Fruit fly (Drosophila melanogaster) whole organism, embryonic: ENCODE results near the gene cysu.

Experiments used
- Antp ChIP-seq: fragments of 200-800 bp; sonication (Bioruptor generic); optimal IDR thresholded peaks from 3 replicates; lab custom pipeline; 2016; ENCODE audit warnings: missing biosample characterization, missing genetic modification characterization
- CG10543 ChIP-seq: fragments of 200-800 bp; sonication (Bioruptor generic); optimal IDR thresholded peaks from 3 replicates; lab custom pipeline; 2017; ENCODE audit warnings: missing biosample characterization, mild to moderate bottlenecking, missing genetic modification characterization, moderate library complexity
- CG11085 ChIP-seq: fragments of 200-800 bp; sonication (Bioruptor generic); IDR thresholded peaks from 2 replicates; pipeline ENCODE4 v1.3.6; 2022; ENCODE audit warnings: missing biosample characterization, missing genetic modification characterization
- CG12071 ChIP-seq: fragments of 200-800 bp; sonication (Bioruptor generic); optimal IDR thresholded peaks from 3 replicates; lab custom pipeline; 2018; ENCODE audit warnings: missing biosample characterization, mild to moderate bottlenecking, missing genetic modification characterization
- CG12769 ChIP-seq: fragments of 200-800 bp; sonication (Bioruptor generic); optimal IDR thresholded peaks from 2 replicates; lab custom pipeline; 2019; ENCODE audit warnings: missing biosample characterization, mild to moderate bottlenecking, missing genetic modification characterization, moderate library complexity
- CG13287 ChIP-seq: fragments of 200-800 bp; sonication (Bioruptor generic); IDR thresholded peaks from 2 replicates; pipeline ENCODE4 v1.3.6; 2022; ENCODE audit warnings: missing biosample characterization, missing genetic modification characterization; ENCODE audit not compliant: partially characterized antibody
- CG13424 ChIP-seq: fragments of 200-800 bp; sonication (Bioruptor generic); optimal IDR thresholded peaks from 2 replicates; lab custom pipeline; 2019; ENCODE audit warnings: missing biosample characterization, mild to moderate bottlenecking, missing genetic modification characterization, moderate library complexity
- CG1529 ChIP-seq: fragments of 200-800 bp; sonication (Bioruptor generic); optimal IDR thresholded peaks from 3 replicates; lab custom pipeline; 2018; ENCODE audit warnings: missing biosample characterization, missing genetic modification characterization
- CG1603 ChIP-seq: fragments of 200-800 bp; sonication (Bioruptor generic); optimal IDR thresholded peaks from 2 replicates; lab custom pipeline; 2019; ENCODE audit warnings: missing biosample characterization, mild to moderate bottlenecking, missing genetic modification characterization, moderate library complexity
- CG17359 ChIP-seq: fragments of 200-800 bp; sonication (Bioruptor generic); optimal IDR thresholded peaks from 3 replicates; lab custom pipeline; 2018; ENCODE audit warnings: missing biosample characterization, mild to moderate bottlenecking, missing genetic modification characterization, moderate library complexity
- CG2116 ChIP-seq: fragments of 200-800 bp; sonication (Bioruptor generic); optimal IDR thresholded peaks from 3 replicates; lab custom pipeline; 2018; ENCODE audit warnings: missing biosample characterization, mild to moderate bottlenecking, missing genetic modification characterization
- CG30403 ChIP-seq: fragments of 200-800 bp; sonication (Bioruptor generic); optimal IDR thresholded peaks from 3 replicates; lab custom pipeline; 2016; ENCODE audit warnings: missing biosample characterization, missing genetic modification characterization
- CG31224 ChIP-seq: fragments of 200-800 bp; sonication (Bioruptor generic); IDR thresholded peaks from 2 replicates; pipeline ENCODE4 v1.3.6; 2022; ENCODE audit warnings: missing biosample characterization, missing genetic modification characterization
- CG3838 ChIP-seq: fragments of 200-800 bp; sonication (Bioruptor generic); optimal IDR thresholded peaks from 3 replicates; lab custom pipeline; 2016; ENCODE audit warnings: missing biosample characterization, missing genetic modification characterization
- CG4360 ChIP-seq: fragments of 200-800 bp; sonication (Bioruptor generic); IDR thresholded peaks from 2 replicates; pipeline ENCODE4 v1.3.6; 2022; ENCODE audit warnings: missing biosample characterization, missing genetic modification characterization
- CG5180 ChIP-seq: fragments of 200-800 bp; sonication (Bioruptor generic); optimal IDR thresholded peaks from 3 replicates; lab custom pipeline; 2017; ENCODE audit warnings: missing biosample characterization, missing genetic modification characterization, mild to moderate bottlenecking, moderate library complexity, missing genetic modification reagents
- CG9876 ChIP-seq: fragments of 200-800 bp; sonication (Bioruptor generic); optimal IDR thresholded peaks from 2 replicates; lab custom pipeline; 2016; ENCODE audit warnings: missing biosample characterization, missing genetic modification characterization
- CkIIα-i1 ChIP-seq: fragments of 200-800 bp; sonication (Bioruptor generic); IDR thresholded peaks from 2 replicates; pipeline ENCODE4 v1.3.6; 2022; ENCODE audit warnings: missing biosample characterization, missing genetic modification characterization
- Dad ChIP-seq: fragments of 200-800 bp; sonication (Bioruptor generic); optimal IDR thresholded peaks from 3 replicates; lab custom pipeline; 2016; ENCODE audit warnings: missing biosample characterization, missing genetic modification characterization
- Deaf1 ChIP-seq: fragments of 200-800 bp; optimal IDR thresholded peaks from 3 replicates; lab custom pipeline; 2019; ENCODE audit warnings: missing biosample characterization, mild to moderate bottlenecking, missing genetic modification characterization, moderate library complexity
- E2f1 ChIP-seq: fragments of 200-800 bp; sonication (Bioruptor generic); IDR thresholded peaks from 2 replicates; pipeline ENCODE4 v1.3.6; 2022; ENCODE audit warnings: missing biosample characterization, missing genetic modification characterization
- Eip74EF ChIP-seq, 2 experiments: fragments of 200-800 bp in 1 of 2; fragments of >200 bp in 1 of 2; sonication (Bioruptor generic) in 1 of 2; optimal IDR thresholded peaks; 2 replicates each; lab custom pipeline; 2017 to 2019; ENCODE audit warnings: missing biosample characterization in 2 of 2, missing genetic modification characterization in 2 of 2, mild to moderate bottlenecking in 1 of 2, moderate library complexity in 1 of 2
- Ets97D ChIP-seq: fragments of 200-800 bp; sonication (Bioruptor generic); optimal IDR thresholded peaks from 3 replicates; lab custom pipeline; 2016; ENCODE audit warnings: missing biosample characterization, missing genetic modification characterization
- Hey ChIP-seq: fragments of 200-800 bp; sonication (Bioruptor generic); optimal IDR thresholded peaks from 3 replicates; lab custom pipeline; 2018; ENCODE audit warnings: missing biosample characterization, mild to moderate bottlenecking, missing genetic modification characterization
- Lim3 ChIP-seq: fragments of 200-800 bp; sonication (Bioruptor generic); IDR thresholded peaks from 2 replicates; pipeline ENCODE4 v1.3.6; 2022; ENCODE audit warnings: missing biosample characterization, missing genetic modification characterization
- Myb ChIP-seq: fragments of 200-800 bp; sonication (Bioruptor generic); optimal IDR thresholded peaks from 2 replicates; lab custom pipeline; 2016; ENCODE audit warnings: missing biosample characterization, missing genetic modification characterization
- Nf-YB ChIP-seq: fragments of 200-800 bp; sonication (Bioruptor generic); optimal IDR thresholded peaks from 3 replicates; lab custom pipeline; 2019; ENCODE audit warnings: missing biosample characterization, mild to moderate bottlenecking, missing genetic modification characterization, moderate library complexity
- Oaz ChIP-seq: fragments of 200-800 bp; sonication (Bioruptor generic); IDR thresholded peaks from 2 replicates; pipeline ENCODE4 v1.3.6; 2022; ENCODE audit warnings: missing biosample characterization, missing genetic modification characterization
- YL-1 ChIP-seq: fragments of 200-800 bp; sonication (Bioruptor generic); optimal IDR thresholded peaks from 3 replicates; lab custom pipeline; 2017; ENCODE audit warnings: missing biosample characterization, mild to moderate bottlenecking, missing genetic modification characterization
- btn ChIP-seq: fragments of 200-800 bp; sonication (Bioruptor generic); optimal IDR thresholded peaks from 2 replicates; lab custom pipeline; 2016; ENCODE audit warnings: missing biosample characterization, missing genetic modification characterization
- cato ChIP-seq: fragments of 200-800 bp; sonication (Bioruptor generic); optimal IDR thresholded peaks from 2 replicates; lab custom pipeline; 2016; ENCODE audit warnings: missing biosample characterization, missing genetic modification characterization, borderline replicate concordance
- crc ChIP-seq: fragments of 200-800 bp; sonication (Bioruptor generic); optimal IDR thresholded peaks from 2 replicates; lab custom pipeline; 2016; ENCODE audit warnings: missing biosample characterization, missing genetic modification characterization
- esg ChIP-seq: fragments of 200-800 bp; sonication (Bioruptor generic); conservative IDR thresholded peaks from 2 replicates; pipeline ENCODE4 v1.3.6; 2022; ENCODE audit warnings: missing biosample characterization, missing genetic modification characterization
- exex ChIP-seq: fragments of 200-800 bp; sonication (Bioruptor generic); optimal IDR thresholded peaks from 4 replicates; lab custom pipeline; 2018; ENCODE audit warnings: missing biosample characterization, mild to moderate bottlenecking, missing genetic modification characterization, moderate library complexity
- fd102C ChIP-seq: fragments of 200-800 bp; sonication (Bioruptor generic); optimal IDR thresholded peaks from 2 replicates; lab custom pipeline; 2018; ENCODE audit warnings: missing biosample characterization, mild to moderate bottlenecking, missing genetic modification characterization, moderate library complexity
- grau ChIP-seq: fragments of 200-800 bp; optimal IDR thresholded peaks from 3 replicates; lab custom pipeline; 2019; ENCODE audit warnings: missing biosample characterization, mild to moderate bottlenecking, missing genetic modification characterization, moderate library complexity
- gsb ChIP-seq: fragments of 200-800 bp; sonication (Bioruptor generic); IDR thresholded peaks from 2 replicates; pipeline ENCODE4 v1.3.6; 2022; ENCODE audit warnings: missing biosample characterization, missing genetic modification characterization
- her ChIP-seq: fragments of 200-800 bp; sonication (Bioruptor generic); optimal IDR thresholded peaks from 2 replicates; lab custom pipeline; 2016; ENCODE audit warnings: missing biosample characterization, missing genetic modification characterization
- hkb ChIP-seq, 2 experiments: fragments of 200-800 bp in 1 of 2; fragments of >200 bp in 1 of 2; sonication (Bioruptor generic) in 1 of 2; IDR thresholded peaks in 1 of 2; optimal IDR thresholded peaks in 1 of 2; 2 replicates each; pipeline versions ENCODE4 v1.3.6 to Lab custom; 2017 to 2022; ENCODE audit warnings: missing biosample characterization in 1 of 2, missing genetic modification characterization in 1 of 2
- lola ChIP-seq, 3 experiments: fragments of >200 bp in 2 of 3; fragments of 200-800 bp in 1 of 3; sonication (Bioruptor generic) in 1 of 3; optimal IDR thresholded peaks; 2 replicates each; lab custom pipeline; 2017 to 2019; ENCODE audit warnings: missing biosample characterization in 3 of 3, missing genetic modification characterization in 3 of 3, mild to moderate bottlenecking in 1 of 3, moderate library complexity in 1 of 3
- lov ChIP-seq, 2 experiments: fragments of 200-800 bp in 1 of 2; fragments of >200 bp in 1 of 2; sonication (Bioruptor generic) in 1 of 2; IDR thresholded peaks in 1 of 2; optimal IDR thresholded peaks in 1 of 2; 2 replicates in 1 of 2; 3 replicates in 1 of 2; pipeline versions ENCODE4 v1.3.6 to Lab custom; 2017 to 2022; ENCODE audit warnings: missing biosample characterization in 1 of 2, missing genetic modification characterization in 1 of 2
- prd ChIP-seq, 3 experiments: fragments of >200 bp in 2 of 3; fragments of 200-800 bp in 1 of 3; sonication (Bioruptor generic) in 1 of 3; optimal IDR thresholded peaks in 2 of 3; IDR thresholded peaks in 1 of 3; 2 replicates in 2 of 3; 3 replicates in 1 of 3; pipeline versions ENCODE4 v1.3.6 to Lab custom; 2017 to 2022; ENCODE audit warnings: missing biosample characterization in 1 of 3, missing genetic modification characterization in 1 of 3
- repo ChIP-seq: fragments of 200-800 bp; sonication (Bioruptor generic); optimal IDR thresholded peaks from 2 replicates; lab custom pipeline; 2016; ENCODE audit warnings: missing biosample characterization, missing genetic modification characterization
- row ChIP-seq: fragments of 200-800 bp; sonication (Bioruptor generic); IDR thresholded peaks from 3 replicates; pipeline ENCODE4 v1.3.6; 2022; ENCODE audit warnings: missing biosample characterization, missing genetic modification characterization
- run ChIP-seq: fragments of 200-800 bp; sonication (Bioruptor generic); optimal IDR thresholded peaks from 3 replicates; lab custom pipeline; 2018; ENCODE audit warnings: missing biosample characterization, mild to moderate bottlenecking, missing genetic modification characterization
- sisA ChIP-seq: fragments of 200-800 bp; sonication (Bioruptor generic); IDR thresholded peaks from 2 replicates; pipeline ENCODE4 v1.3.6; 2022; ENCODE audit warnings: missing biosample characterization, missing genetic modification characterization
- slp2 ChIP-seq: fragments of 200-800 bp; sonication (Bioruptor generic); optimal IDR thresholded peaks from 2 replicates; lab custom pipeline; 2016; ENCODE audit warnings: missing biosample characterization, missing genetic modification characterization
- tna ChIP-seq: fragments of 200-800 bp; sonication (Bioruptor generic); IDR thresholded peaks from 2 replicates; pipeline ENCODE4 v1.3.6; 2022; ENCODE audit warnings: missing biosample characterization, missing genetic modification characterization; ENCODE audit not compliant: partially characterized antibody
- yki ChIP-seq: fragments of >200 bp; optimal IDR thresholded peaks from 3 replicates; lab custom pipeline; 2018

cysu gene

dm6 chr3R:17401289-17401752 is 24.2 kb upstream of the cysu start (continued):
- TF ChIP-seq tna (peak; percentile 77), cato (GFP tag; lab: Kevin White, UChicago) (peak; percentile 6), CG5180 (GFP tag; lab: Kevin White, UChicago) (no peak), CG1529 (no peak), hkb (optimal IDR thresholded peaks at IDR 0.05; lab: Kevin White, UChicago) (no peak), hkb (GFP tag; IDR thresholded peaks at IDR 0.05; lab: Robert Waterston, UW) (0 out of 2 replicates have a peak, but pooled peaks have one; percentile 36), YL-1 (peak; percentile 62), Hey (no peak), Myb (GFP tag; lab: Kevin White, UChicago) (peak; percentile 49), CG12071 (GFP tag; lab: Kevin White, UChicago) (no peak), CG17359 (tag; lab: Kevin White, UChicago) (no peak), Antp (peak; percentile 45), CG13424 (tag; lab: Kevin White, UChicago) (peak; percentile 57), lov (optimal IDR thresholded peaks at IDR 0.05; lab: Kevin White, UChicago) (no peak), lov (GFP tag; IDR thresholded peaks at IDR 0.05; lab: Robert Waterston, UW) (no peak), btn (no peak), gsb (no peak), prd (optimal IDR thresholded peaks at IDR 0.05; lab: Kevin White, UChicago) (no peak), prd (GFP tag; IDR thresholded peaks at IDR 0.05; lab: Robert Waterston, UW) (peak; percentile 59), run (no peak), Dad (no peak), CG11085 (GFP tag; lab: Robert Waterston, UW) (no peak), fd102C (GFP tag; lab: Kevin White, UChicago) (no peak), CG10543 (GFP tag; lab: Kevin White, UChicago) (no peak), Nf-YB (GFP tag; lab: Kevin White, UChicago) (peak; percentile 33), slp2 (GFP tag; lab: Kevin White, UChicago) (peak; percentile 43), CG13287 (GFP tag; lab: Robert Waterston, UW) (peak; percentile 86), CG12769 (tag; lab: Kevin White, UChicago) (peak; percentile 72), lola (GFP tag; optimal IDR thresholded peaks at IDR 0.05; lab: Kevin White, UChicago) (peak in 1 of 3 experiments; percentile 88), Ets97D (GFP tag; lab: Kevin White, UChicago) (peak; percentile 45), exex (tag; lab: Kevin White, UChicago) (peak; percentile 56), CG30403 (GFP tag; lab: Kevin White, UChicago) (peak; percentile 65), CG2116 (peak; percentile 83), CG31224 (GFP tag; lab: Robert Waterston, UW) (no peak), CG9876 (peak; percentile 52), Oaz (no peak), repo (GFP tag; lab: Kevin White, UChicago) (no peak), yki (no peak), E2f1 (GFP tag; lab: Robert Waterston, UW) (0 out of 2 replicates have a peak, but pooled peaks have one; percentile 29), grau (tag; lab: Kevin White, UChicago) (peak; percentile 64), CG3838 (GFP tag; lab: Kevin White, UChicago) (no peak), CG4360 (GFP tag; lab: Robert Waterston, UW) (no peak), her (GFP tag; lab: Kevin White, UChicago) (peak; percentile 4), esg (GFP tag; lab: Robert Waterston, UW) (no peak; the same call in 1 of the 2 replicates), Eip74EF (GFP tag; optimal IDR thresholded peaks at IDR 0.05; lab: Kevin White, UChicago) (no peak), sisA (GFP tag; lab: Robert Waterston, UW) (no peak), Lim3 (GFP tag; lab: Robert Waterston, UW) (no peak), row (GFP tag; lab: Robert Waterston, UW) (peak; percentile 82), Deaf1 (tag; lab: Kevin White, UChicago) (peak; percentile 2), crc (GFP tag; lab: Kevin White, UChicago) (peak; percentile 16), CkIIα-i1 (GFP tag; lab: Robert Waterston, UW) (no peak), CG1603 (peak; percentile 81)
